Worm (Caenorhabditis elegans) whole organism, L4/young adult: ENCODE results near the gene sel-1.

Experiments used
- W03F9.2 ChIP-seq: fragments of 150-350 bp; optimal IDR thresholded peaks from 2 replicates; lab custom pipeline; 2014; ENCODE audit warnings: missing biosample characterization, missing genetic modification characterization
- dao-5 ChIP-seq: sonication (generic microtip); optimal IDR thresholded peaks from 2 replicates; lab custom pipeline; 2016; ENCODE audit warnings: missing genotype, missing genetic modification characterization, moderate library complexity, missing compliant biosample characterization
- him-1 ChIP-seq: sonication (generic microtip); optimal IDR thresholded peaks from 2 replicates; lab custom pipeline; 2016; ENCODE audit warnings: missing genotype, missing genetic modification reagents, missing genetic modification characterization, missing compliant biosample characterization

DNA sequence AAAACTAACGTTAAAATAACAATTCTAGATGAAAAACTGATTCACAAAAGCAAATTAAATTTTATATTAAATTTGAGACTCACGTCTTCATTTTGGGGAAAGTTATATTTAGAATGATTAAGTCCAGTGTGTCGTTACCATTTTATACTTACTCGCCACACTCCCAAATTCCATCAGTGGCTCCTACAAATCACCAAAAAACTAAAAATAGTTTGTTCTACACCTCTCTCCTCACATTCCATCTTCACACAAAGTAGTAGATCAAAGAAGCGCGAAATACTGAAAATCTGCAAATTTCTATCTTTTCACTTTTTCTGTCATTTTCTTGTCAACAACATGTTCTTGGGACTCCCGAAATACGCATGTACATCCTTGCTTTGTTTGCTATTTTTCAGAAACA, 48.3 kb downstream of the sel-1 start, which contains the start of gene ZC116.5:
- TF ChIP-seq him-1 (tag; lab: Kevin White, UChicago) (no peak), W03F9.2 (tag; lab: Kevin White, UChicago) (no peak), dao-5 (tag; lab: Kevin White, UChicago) (no peak)
